Worm (Caenorhabditis elegans) whole organism, early embryonic: ENCODE data around the gene Y62H9A.11.

Source experiments
- B0310.2 ChIP-seq: sonication (generic microtip); optimal IDR thresholded peaks from 2 replicates; lab custom pipeline; 2016; ENCODE audit warnings: mild to moderate bottlenecking, missing genetic modification characterization, missing compliant biosample characterization
- F13C5.2 ChIP-seq: sonication (generic microtip); optimal IDR thresholded peaks from 2 replicates; lab custom pipeline; 2017; ENCODE audit warnings: mild to moderate bottlenecking, missing genetic modification characterization, inconsistent platforms, missing compliant biosample characterization
- aly-1 ChIP-seq: sonication (generic microtip); optimal IDR thresholded peaks from 2 replicates; lab custom pipeline; 2016; ENCODE audit warnings: missing genetic modification characterization, missing compliant biosample characterization
- ama-1 ChIP-seq: fragments of 150-350 bp; optimal IDR thresholded peaks from 2 replicates; lab custom pipeline; 2014
- ceh-13 ChIP-seq: fragments of 200-800 bp; sonication (Bioruptor generic); optimal IDR thresholded peaks from 2 replicates; lab custom pipeline; 2018; ENCODE audit warnings: mild to moderate bottlenecking, missing genetic modification characterization, missing compliant biosample characterization
- ceh-36 ChIP-seq: sonication (generic microtip); optimal IDR thresholded peaks from 2 replicates; lab custom pipeline; 2016; ENCODE audit warnings: missing genetic modification characterization, inconsistent platforms, missing compliant biosample characterization
- ets-7 ChIP-seq: sonication (generic microtip); optimal IDR thresholded peaks from 2 replicates; lab custom pipeline; 2016; ENCODE audit warnings: missing genotype, missing genetic modification characterization, missing compliant biosample characterization
- flt-1 ChIP-seq: fragments of 200-800 bp; sonication (Bioruptor generic); IDR thresholded peaks from 2 replicates; pipeline ENCODE4 v1.3.6; 2022; ENCODE audit warnings: missing genetic modification characterization, missing compliant biosample characterization
- hmbx-1 ChIP-seq: sonication (generic microtip); optimal IDR thresholded peaks from 2 replicates; lab custom pipeline; 2016; ENCODE audit warnings: mild to moderate bottlenecking, missing genetic modification characterization, missing compliant biosample characterization
- hmg-4 ChIP-seq: fragments of 200-800 bp; sonication (Bioruptor generic); optimal IDR thresholded peaks from 2 replicates; lab custom pipeline; 2018; ENCODE audit warnings: mild to moderate bottlenecking, missing genetic modification characterization, missing compliant biosample characterization
- hnd-1 ChIP-seq: sonication (generic microtip); optimal IDR thresholded peaks from 2 replicates; lab custom pipeline; 2016; ENCODE audit warnings: missing genetic modification characterization, missing compliant biosample characterization
- pes-1 ChIP-seq: fragments of 200-800 bp; sonication (Bioruptor generic); IDR thresholded peaks from 2 replicates; pipeline ENCODE4 v1.3.6; 2022; ENCODE audit warnings: missing genetic modification reagents, missing genetic modification characterization, missing compliant biosample characterization
- scrt-1 ChIP-seq: fragments of 200-800 bp; sonication (Bioruptor generic); IDR thresholded peaks from 2 replicates; pipeline ENCODE4 v1.3.6; 2022; ENCODE audit warnings: missing genetic modification characterization, missing compliant biosample characterization
- sea-1 ChIP-seq: fragments of 200-800 bp; sonication (Bioruptor generic); conservative IDR thresholded peaks from 2 replicates; pipeline ENCODE4 v1.3.6; 2022; ENCODE audit warnings: missing genetic modification characterization, missing compliant biosample characterization
- tbx-11 ChIP-seq: fragments of 200-800 bp; sonication (Bioruptor generic); IDR thresholded peaks from 2 replicates; pipeline ENCODE4 v1.3.6; 2022; ENCODE audit warnings: missing genetic modification characterization, missing compliant biosample characterization
- tbx-37 ChIP-seq: fragments of 200-800 bp; sonication (Bioruptor generic); conservative IDR thresholded peaks from 2 replicates; pipeline ENCODE4 v1.3.6; 2022; ENCODE audit warnings: missing genetic modification reagents, missing genetic modification characterization, missing compliant biosample characterization
- tra-4 ChIP-seq: sonication (generic microtip); optimal IDR thresholded peaks from 2 replicates; lab custom pipeline; 2017; ENCODE audit warnings: missing genetic modification characterization, missing compliant biosample characterization

The Y62H9A.11 gene

ce11 chrX:11938826-11939225 is 31.7 kb upstream of the Y62H9A.11 start, which contains the start of gene F55G7.5:
TSS of gene F55G7.5 (minus strand) at chrX:11938926.
- TF ChIP-seq pes-1 (GFP tag; lab: Robert Waterston, UW) (no peak), ets-7 (tag; lab: Kevin White, UChicago) (no peak)

- TF ChIP-seq aly-1 (tag; lab: Kevin White, UChicago) (no peak), hmg-4 (GFP tag; lab: Kevin White, UChicago) (peak; percentile 81), flt-1 (peak; percentile 67), tbx-37 (GFP tag; lab: Robert Waterston, UW) (peak; percentile 59; the same call in 1 of the 2 replicates), sea-1 (GFP tag; lab: Robert Waterston, UW) (no peak), ets-7 (tag; lab: Kevin White, UChicago) (peak; percentile 4), hmbx-1 (no peak), scrt-1 (GFP tag; lab: Robert Waterston, UW) (peak; percentile 60), hnd-1 (peak; percentile 2), tbx-11 (GFP tag; lab: Robert Waterston, UW) (0 out of 2 replicates have a peak, but pooled peaks have one; percentile 69), pes-1 (GFP tag; lab: Robert Waterston, UW) (no peak; the same call in 1 of the 2 replicates), B0310.2 (no peak), ceh-13 (GFP tag; lab: Kevin White, UChicago) (no peak), tra-4 (no peak), ceh-36 (tag; lab: Kevin White, UChicago) (peak; percentile 31), ama-1 (lab: Kevin White, UChicago) (no peak), F13C5.2 (tag; lab: Kevin White, UChicago) (peak; percentile 93)
Observed at ce11 chrX:11937343-11937935, 30.3 kb upstream of the Y62H9A.11 start.

ce11 chrX:11934933-11935332 is 27.8 kb upstream of the Y62H9A.11 start:
- TF ChIP-seq B0310.2 (peak; percentile 60), hnd-1 (peak; percentile 66), hmg-4 (GFP tag; lab: Kevin White, UChicago) (peak; percentile 86), sea-1 (GFP tag; lab: Robert Waterston, UW) (peak; percentile 88), ama-1 (lab: Kevin White, UChicago) (no peak), pes-1 (GFP tag; lab: Robert Waterston, UW) (peak; percentile 90), tbx-37 (GFP tag; lab: Robert Waterston, UW) (peak; percentile 78), hmbx-1 (no peak), ets-7 (tag; lab: Kevin White, UChicago) (no peak), aly-1 (tag; lab: Kevin White, UChicago) (peak; percentile 49), flt-1 (peak; percentile 83), F13C5.2 (tag; lab: Kevin White, UChicago) (peak; percentile 80), ceh-13 (GFP tag; lab: Kevin White, UChicago) (peak; percentile 71), ceh-36 (tag; lab: Kevin White, UChicago) (peak; percentile 65), tbx-11 (GFP tag; lab: Robert Waterston, UW) (peak; percentile 79), tra-4 (peak; percentile 20), scrt-1 (GFP tag; lab: Robert Waterston, UW) (peak; percentile 86)

- TF ChIP-seq B0310.2 (no peak), pes-1 (GFP tag; lab: Robert Waterston, UW) (no peak), tra-4 (no peak), ets-7 (tag; lab: Kevin White, UChicago) (no peak), hmg-4 (GFP tag; lab: Kevin White, UChicago) (no peak), aly-1 (tag; lab: Kevin White, UChicago) (no peak), hmbx-1 (no peak), scrt-1 (GFP tag; lab: Robert Waterston, UW) (no peak), ceh-36 (tag; lab: Kevin White, UChicago) (no peak), ceh-13 (GFP tag; lab: Kevin White, UChicago) (no peak)
Observed at ce11 chrX:11933547-11933946, 26.4 kb upstream of the Y62H9A.11 start.

ce11 chrX:11931559-11931958 is 24.4 kb upstream of the Y62H9A.11 start, which contains the start of gene dot-1.4:
TSS of gene dot-1.4 (minus strand) at chrX:11931659.
- TF ChIP-seq flt-1 = no peak
- no peak for TF ChIP-seq sea-1 (GFP tag; lab: Robert Waterston, UW)
- no peak for TF ChIP-seq ama-1 (lab: Kevin White, UChicago)
- no peak for TF ChIP-seq scrt-1 (GFP tag; lab: Robert Waterston, UW)
- no peak for TF ChIP-seq tbx-11 (GFP tag; lab: Robert Waterston, UW)
- TF ChIP-seq ceh-13 (GFP tag; lab: Kevin White, UChicago) = no peak
- TF ChIP-seq ceh-36 (tag; lab: Kevin White, UChicago) = no peak
- no peak for TF ChIP-seq aly-1 (tag; lab: Kevin White, UChicago)
- TF ChIP-seq pes-1 (GFP tag; lab: Robert Waterston, UW) = no peak
- TF ChIP-seq tra-4 = no peak
- TF ChIP-seq tbx-37 (GFP tag; lab: Robert Waterston, UW) = no peak
- TF ChIP-seq hmg-4 (GFP tag; lab: Kevin White, UChicago) = no peak
- TF ChIP-seq F13C5.2 (tag; lab: Kevin White, UChicago) = no peak
- TF ChIP-seq hmbx-1 = no peak
- TF ChIP-seq ets-7 (tag; lab: Kevin White, UChicago) = no peak
- TF ChIP-seq B0310.2 = no peak

- TF ChIP-seq flt-1 (no peak), ets-7 (tag; lab: Kevin White, UChicago) (no peak), ceh-13 (GFP tag; lab: Kevin White, UChicago) (no peak), ama-1 (lab: Kevin White, UChicago) (no peak), tbx-37 (GFP tag; lab: Robert Waterston, UW) (no peak), F13C5.2 (tag; lab: Kevin White, UChicago) (no peak), tbx-11 (GFP tag; lab: Robert Waterston, UW) (no peak), ceh-36 (tag; lab: Kevin White, UChicago) (no peak), aly-1 (tag; lab: Kevin White, UChicago) (no peak), hmg-4 (GFP tag; lab: Kevin White, UChicago) (no peak), tra-4 (no peak), hmbx-1 (no peak), B0310.2 (no peak)
Observed at ce11 chrX:11927585-11927984, 20.4 kb upstream of the Y62H9A.11 start, which contains the start of gene F55G7.4. TSS of gene F55G7.4 (plus strand) at chrX:11927885.

- TF ChIP-seq B0310.2 = no peak
- no peak for TF ChIP-seq hmg-4 (GFP tag; lab: Kevin White, UChicago)
- TF ChIP-seq F13C5.2 (tag; lab: Kevin White, UChicago) = no peak
- no peak for TF ChIP-seq pes-1 (GFP tag; lab: Robert Waterston, UW)
- no peak for TF ChIP-seq scrt-1 (GFP tag; lab: Robert Waterston, UW)
- TF ChIP-seq aly-1 (tag; lab: Kevin White, UChicago) = no peak
Observed at ce11 chrX:11925243-11925642, 18.1 kb upstream of the Y62H9A.11 start.
